Worm (Caenorhabditis elegans) whole organism, L1 larva: ENCODE measurements around the gene oac-2.

Experiments used
- C04F5.9 ChIP-seq: sonication (generic microtip); optimal IDR thresholded peaks from 2 replicates; lab custom pipeline; 2016; ENCODE audit warnings: missing genetic modification characterization, missing compliant biosample characterization
- F16B12.6 ChIP-seq: fragments of 150-350 bp; optimal IDR thresholded peaks from 2 replicates; lab custom pipeline; 2014; ENCODE audit warnings: missing biosample characterization, missing genetic modification characterization
- aha-1 ChIP-seq: fragments of 150-350 bp; optimal IDR thresholded peaks from 2 replicates; lab custom pipeline; 2014; ENCODE audit warnings: missing biosample characterization, missing genetic modification characterization
- alr-1 ChIP-seq: fragments of 200-800 bp; sonication (Bioruptor generic); optimal IDR thresholded peaks from 2 replicates; lab custom pipeline; 2018; ENCODE audit warnings: borderline replicate concordance, mild to moderate bottlenecking, missing genetic modification characterization, missing compliant biosample characterization
- aly-2 ChIP-seq: fragments of 150-350 bp; optimal IDR thresholded peaks from 2 replicates; lab custom pipeline; 2014; ENCODE audit warnings: missing biosample characterization, missing genetic modification characterization
- ceh-63 ChIP-seq: fragments of 200-800 bp; sonication (Bioruptor generic); optimal IDR thresholded peaks from 2 replicates; lab custom pipeline; 2018; ENCODE audit warnings: mild to moderate bottlenecking, missing genetic modification characterization, missing compliant biosample characterization
- efl-1 ChIP-seq, 4 experiments: fragments of 150-350 bp; optimal IDR thresholded peaks in 3 of 4; peaks in 1 of 4; 1 replicate in 1 of 4; 2 replicates in 3 of 4; lab custom pipeline; 2014; ENCODE audit warnings: missing biosample characterization in 2 of 4, missing genetic modification characterization in 2 of 4, missing genetic modification reagents in 2 of 4
- efl-3 ChIP-seq: fragments of 200-800 bp; sonication (Bioruptor generic); optimal IDR thresholded peaks from 2 replicates; lab custom pipeline; 2018; ENCODE audit warnings: mild to moderate bottlenecking, missing genetic modification characterization, missing compliant biosample characterization
- egl-13 ChIP-seq: sonication (generic microtip); optimal IDR thresholded peaks from 2 replicates; lab custom pipeline; 2016; ENCODE audit warnings: missing genotype, missing genetic modification reagents, missing genetic modification characterization, missing compliant biosample characterization
- elt-2 ChIP-seq: sonication (generic microtip); optimal IDR thresholded peaks from 2 replicates; lab custom pipeline; 2016; ENCODE audit warnings: missing genetic modification characterization, mild to moderate bottlenecking, inconsistent platforms, missing compliant biosample characterization, missing genetic modification reagents
- ets-5 ChIP-seq: fragments of 200-800 bp; sonication (Bioruptor generic); IDR thresholded peaks from 2 replicates; pipeline ENCODE4 v1.3.6; 2022; ENCODE audit warnings: missing genetic modification characterization, missing compliant biosample characterization
- fkh-10 ChIP-seq: sonication (generic microtip); optimal IDR thresholded peaks from 2 replicates; lab custom pipeline; 2017; ENCODE audit warnings: missing biosample characterization, missing genetic modification reagents, missing genetic modification characterization
- hlh-4 ChIP-seq: sonication (generic microtip); optimal IDR thresholded peaks from 2 replicates; lab custom pipeline; 2016; ENCODE audit warnings: mild to moderate bottlenecking, missing genetic modification characterization, missing compliant biosample characterization
- irx-1 ChIP-seq: sonication (generic microtip); optimal IDR thresholded peaks from 2 replicates; lab custom pipeline; 2016; ENCODE audit warnings: missing genetic modification characterization, missing compliant biosample characterization
- isw-1 ChIP-seq: fragments of 200-800 bp; sonication (Bioruptor generic); IDR thresholded peaks from 2 replicates; pipeline ENCODE4 v1.3.6; 2022; ENCODE audit warnings: missing genetic modification characterization, missing compliant biosample characterization
- lin-13 ChIP-seq: fragments of 150-350 bp; optimal IDR thresholded peaks from 2 replicates; lab custom pipeline; 2014; ENCODE audit warnings: missing biosample characterization, missing genetic modification reagents, missing genetic modification characterization
- lin-14 ChIP-seq: fragments of 200-800 bp; sonication (Bioruptor generic); optimal IDR thresholded peaks from 2 replicates; lab custom pipeline; 2018; ENCODE audit warnings: mild to moderate bottlenecking, missing genetic modification characterization, moderate library complexity, missing compliant biosample characterization
- lin-15B ChIP-seq: fragments of 150-350 bp; sonication (generic microtip); optimal IDR thresholded peaks from 3 replicates; lab custom pipeline; 2014; ENCODE audit warnings: missing biosample characterization, missing genetic modification characterization
- mep-1 ChIP-seq: fragments of 150-350 bp; optimal IDR thresholded peaks from 2 replicates; lab custom pipeline; 2014; ENCODE audit warnings: missing biosample characterization, missing genetic modification characterization
- nhr-11 ChIP-seq: fragments of 150-350 bp; optimal IDR thresholded peaks from 2 replicates; lab custom pipeline; 2014; ENCODE audit warnings: missing biosample characterization, missing genetic modification characterization
- nhr-12 ChIP-seq: sonication (generic microtip); optimal IDR thresholded peaks from 2 replicates; lab custom pipeline; 2017; ENCODE audit warnings: missing biosample characterization, missing genetic modification characterization
- nhr-71 ChIP-seq: sonication (generic microtip); optimal IDR thresholded peaks from 2 replicates; lab custom pipeline; 2016; ENCODE audit warnings: mild to moderate bottlenecking, missing genetic modification characterization, moderate library complexity, missing compliant biosample characterization
- nhr-90 ChIP-seq: sonication (generic microtip); optimal IDR thresholded peaks from 2 replicates; lab custom pipeline; 2016; ENCODE audit warnings: mild to moderate bottlenecking, missing genetic modification characterization, missing compliant biosample characterization; ENCODE audit not compliant: poor library complexity
- pag-3 ChIP-seq: sonication (generic microtip); optimal IDR thresholded peaks from 2 replicates; lab custom pipeline; 2017; ENCODE audit warnings: missing genetic modification characterization, mild to moderate bottlenecking, missing compliant biosample characterization, antibody characterized with exemption, borderline replicate concordance; ENCODE audit not compliant: insufficient read depth
- pqm-1 ChIP-seq: sonication (generic microtip); optimal IDR thresholded peaks from 3 replicates; lab custom pipeline; 2017; ENCODE audit warnings: missing biosample characterization, missing genetic modification characterization
- sptf-1 ChIP-seq: fragments of 150-350 bp; optimal IDR thresholded peaks from 2 replicates; lab custom pipeline; 2014; ENCODE audit warnings: missing biosample characterization, missing genetic modification characterization
- swsn-7 ChIP-seq: sonication (generic microtip); optimal IDR thresholded peaks from 2 replicates; lab custom pipeline; 2016; ENCODE audit warnings: missing genetic modification characterization, missing compliant biosample characterization
- unc-30 ChIP-seq: sonication (generic microtip); optimal IDR thresholded peaks from 2 replicates; lab custom pipeline; 2017; ENCODE audit warnings: missing biosample characterization, missing genetic modification characterization
- unc-98 ChIP-seq: fragments of 200-800 bp; sonication (Bioruptor generic); IDR thresholded peaks from 2 replicates; pipeline ENCODE4 v1.3.6; 2022; ENCODE audit warnings: missing genetic modification characterization, missing compliant biosample characterization
- zip-4 ChIP-seq: fragments of 200-800 bp; sonication (Bioruptor generic); optimal IDR thresholded peaks from 2 replicates; lab custom pipeline; 2018; ENCODE audit warnings: mild to moderate bottlenecking, missing genetic modification characterization, moderate library complexity, missing compliant biosample characterization

oac-2 gene

DNA sequence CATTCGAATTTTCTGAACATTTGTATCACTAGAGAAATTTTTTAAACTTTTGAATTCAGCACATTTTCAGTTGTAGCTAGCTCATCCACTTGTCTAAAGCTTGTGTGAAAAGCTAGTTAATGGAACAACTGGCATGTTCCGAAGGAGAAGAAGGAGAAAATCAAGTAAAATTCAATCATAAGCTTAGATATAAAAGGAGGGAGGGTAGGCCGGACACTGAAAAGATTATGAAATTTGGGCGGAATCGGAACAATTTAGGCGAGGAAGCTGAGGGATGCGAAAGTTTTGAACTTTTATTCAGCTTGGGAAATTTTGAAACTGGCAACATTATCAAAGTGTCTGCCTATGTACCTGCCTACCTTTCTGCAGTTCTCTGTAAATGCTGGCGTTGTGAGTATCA, 22.4 kb downstream of the oac-2 start:
- no peak for TF ChIP-seq pag-3 (tag; lab: Kevin White, UChicago)
- TF ChIP-seq fkh-10 (GFP tag; lab: Kevin White, UChicago): peak; percentile 37

DNA sequence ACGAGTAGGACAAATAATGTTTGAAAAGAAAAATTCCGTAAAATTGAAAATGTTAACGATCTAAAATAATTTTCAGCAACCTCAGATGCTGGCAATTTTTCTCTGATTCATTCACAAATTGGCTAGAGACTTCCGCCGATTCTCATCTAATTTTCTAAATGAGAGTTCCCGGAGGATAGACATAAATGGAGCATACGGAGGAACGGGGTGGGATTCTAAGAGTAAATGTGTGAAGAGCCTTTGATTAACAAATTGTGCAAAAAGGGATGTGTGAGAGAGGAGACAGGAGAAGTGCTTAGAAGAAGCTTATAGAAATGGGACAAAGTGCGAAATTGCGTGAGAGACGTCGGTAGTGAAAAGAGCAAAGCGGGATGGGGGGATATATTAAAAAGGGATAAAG, 23.3 kb downstream of the oac-2 start:
- TF ChIP-seq lin-14 (GFP tag; lab: Kevin White, UChicago) (peak; percentile 1), ets-5 (GFP tag; lab: Robert Waterston, UW) (no peak)

DNA sequence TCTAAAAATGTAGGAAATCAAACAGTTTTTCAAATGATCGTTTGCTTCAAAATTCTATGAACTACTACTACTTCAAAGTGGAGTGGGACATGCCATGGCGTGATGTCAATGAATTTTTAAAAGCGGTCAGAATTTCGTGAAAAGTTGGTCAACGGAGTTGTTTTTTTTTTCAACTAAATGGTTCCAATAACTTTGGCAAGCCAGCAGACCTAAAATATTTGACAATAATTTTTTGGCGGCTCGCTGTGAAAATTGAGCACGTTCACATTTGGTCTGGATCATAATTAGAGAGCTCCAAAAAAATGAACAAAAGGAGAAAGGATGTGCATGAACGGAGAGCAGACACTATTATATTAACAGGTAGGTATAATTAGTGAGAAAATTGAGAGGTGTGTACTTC, 24.6 kb downstream of the oac-2 start:
- TF ChIP-seq zip-4 (GFP tag; lab: Kevin White, UChicago) (no peak), C04F5.9 (tag; lab: Kevin White, UChicago) (no peak)

DNA sequence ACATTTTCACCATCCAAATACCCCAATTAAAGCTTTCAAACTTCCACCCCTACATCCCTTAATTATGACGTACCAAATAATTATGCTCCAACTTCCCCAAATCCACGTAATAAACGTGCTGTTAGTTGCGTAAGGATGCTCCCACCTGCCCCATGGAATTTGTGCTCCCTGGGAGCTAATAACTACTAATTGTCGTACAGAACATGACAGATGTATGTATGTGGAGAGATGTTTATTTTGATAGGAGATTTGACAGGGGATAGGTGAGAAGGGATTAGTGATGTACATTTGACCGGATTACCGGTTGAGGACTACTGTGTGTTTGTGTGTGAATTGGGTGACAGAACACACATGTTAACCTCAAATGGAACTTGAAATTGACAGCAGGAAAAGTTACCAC, 25.1 kb downstream of the oac-2 start:
- TF ChIP-seq swsn-7 (tag; lab: Kevin White, UChicago) (no peak), efl-1 (optimal IDR thresholded peaks at IDR 0.05; lab: Kevin White, UChicago) (no peak), efl-1 (GFP tag; optimal IDR thresholded peaks at IDR 0.05 in 1 of 2; lab: Kevin White, UChicago) (no peak), nhr-11 (tag; lab: Kevin White, UChicago) (no peak), unc-30 (tag; lab: Kevin White, UChicago) (no peak), egl-13 (tag; lab: Kevin White, UChicago) (no peak), lin-13 (GFP tag; lab: Kevin White, UChicago) (no peak), efl-3 (GFP tag; lab: Kevin White, UChicago) (no peak), lin-15B (tag; lab: Kevin White, UChicago) (no peak), aly-2 (tag; lab: Kevin White, UChicago) (no peak), mep-1 (tag; lab: Kevin White, UChicago) (no peak), nhr-12 (tag; lab: Kevin White, UChicago) (no peak), F16B12.6 (tag; lab: Kevin White, UChicago) (no peak), isw-1 (GFP tag; lab: Robert Waterston, UW) (no peak), unc-98 (GFP tag; lab: Robert Waterston, UW) (no peak), aha-1 (tag; lab: Kevin White, UChicago) (no peak), alr-1 (no peak), lin-14 (GFP tag; lab: Kevin White, UChicago) (no peak), sptf-1 (no peak), irx-1 (no peak)
- TF ChIP-seq, all 84 proteins: peak for 0

DNA sequence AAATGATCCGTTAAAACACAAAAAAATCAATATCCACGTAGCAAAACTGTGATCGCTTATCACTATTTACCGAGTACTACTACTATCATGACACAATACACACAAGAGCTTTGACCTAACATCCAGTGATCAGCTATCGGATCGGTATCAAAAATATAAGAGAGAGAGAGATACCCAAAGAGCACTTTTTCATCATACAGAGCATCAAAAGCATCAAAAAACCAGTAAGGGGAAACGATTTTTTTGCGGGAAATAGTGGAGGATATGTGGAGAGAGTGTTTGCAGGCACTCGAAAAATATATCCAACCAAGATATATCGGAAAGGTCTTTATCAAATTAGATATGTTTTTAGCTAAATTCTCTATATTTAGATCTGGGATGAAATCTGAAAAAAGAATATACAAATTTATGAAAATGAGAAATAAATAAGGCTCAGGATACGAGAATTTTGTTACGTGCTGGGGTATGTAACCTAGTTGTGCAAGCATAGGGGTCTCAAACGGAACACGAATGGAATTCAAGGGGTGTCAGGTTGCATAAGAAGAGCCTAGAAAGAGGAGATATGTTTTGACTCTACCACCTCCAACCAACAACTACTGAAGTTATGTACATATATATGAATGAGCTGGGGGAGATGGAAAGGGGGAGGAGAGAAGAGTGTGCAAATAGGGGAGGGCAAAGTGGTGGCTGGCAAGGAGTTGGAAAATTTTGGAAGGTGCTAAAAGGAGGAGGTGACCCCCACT, 29.7 kb downstream of the oac-2 start:
- TF ChIP-seq efl-1 (optimal IDR thresholded peaks at IDR 0.05; lab: Kevin White, UChicago) (no peak), efl-1 (GFP tag; optimal IDR thresholded peaks at IDR 0.05 in 1 of 2; lab: Kevin White, UChicago) (peak in 1 of 2 experiments; percentile 83), isw-1 (GFP tag; lab: Robert Waterston, UW) (no peak)

DNA sequence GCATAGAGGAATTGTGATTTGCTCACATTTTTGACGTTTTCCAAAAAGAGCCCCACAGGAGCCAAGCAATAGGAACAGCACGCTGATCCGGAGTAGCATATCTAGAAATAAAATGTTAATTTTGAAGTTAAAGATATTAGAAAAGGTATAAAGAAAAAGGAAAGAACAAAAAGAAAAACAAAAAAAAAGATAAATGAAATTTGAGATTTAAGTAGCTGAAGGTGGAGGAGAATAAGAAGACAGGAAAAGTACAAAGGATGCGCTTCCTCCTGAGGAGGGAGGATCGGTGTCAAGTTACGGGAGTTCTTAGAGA, 30.2 kb downstream of the oac-2 start, which contains the start of gene cfz-2:
Gene cfz-2 (minus strand): TSS at position 101 of the 313 bp plus-strand sequence.
- TF ChIP-seq hlh-4: no peak
- TF ChIP-seq ceh-63 (GFP tag; lab: Kevin White, UChicago): no peak
- TF ChIP-seq isw-1 (GFP tag; lab: Robert Waterston, UW): no peak
- TF ChIP-seq nhr-90 (tag; lab: Kevin White, UChicago): no peak
- no peak for TF ChIP-seq nhr-71 (tag; lab: Kevin White, UChicago)
- TF ChIP-seq elt-2: no peak
- TF ChIP-seq pqm-1: no peak
